Worm (Caenorhabditis elegans) whole organism, L1 larva: Measurements from ENCODE around the gene calf-1.
A peak's percentile ranks its signal among the peaks of the same experiment; 100 is the strongest.

Source experiments
- C16A3.4 ChIP-seq: fragments of 150-350 bp; optimal IDR thresholded peaks from 2 replicates; lab custom pipeline; 2014; ENCODE audit warnings: missing biosample characterization, missing genetic modification characterization
- aha-1 ChIP-seq: fragments of 150-350 bp; optimal IDR thresholded peaks from 2 replicates; lab custom pipeline; 2014; ENCODE audit warnings: missing biosample characterization, missing genetic modification characterization
- ama-1 ChIP-seq: fragments of 150-350 bp; optimal IDR thresholded peaks from 2 replicates; lab custom pipeline; 2014
- blmp-1 ChIP-seq: fragments of 150-350 bp; optimal IDR thresholded peaks from 2 replicates; lab custom pipeline; 2014; ENCODE audit warnings: missing biosample characterization, missing genetic modification characterization
- ceh-63 ChIP-seq: fragments of 200-800 bp; sonication (Bioruptor generic); optimal IDR thresholded peaks from 2 replicates; lab custom pipeline; 2018; ENCODE audit warnings: mild to moderate bottlenecking, missing genetic modification characterization, missing compliant biosample characterization
- ceh-82 ChIP-seq, 3 experiments: fragments of 150-350 bp in 1 of 3; sonication (generic microtip) in 2 of 3; optimal IDR thresholded peaks; 2 replicates each; lab custom pipeline; 2014 to 2017; ENCODE audit warnings: missing biosample characterization in 3 of 3, missing genetic modification characterization in 3 of 3
- dsc-1 ChIP-seq: sonication (generic microtip); optimal IDR thresholded peaks from 2 replicates; lab custom pipeline; 2016; ENCODE audit warnings: mild to moderate bottlenecking, missing genetic modification characterization, missing compliant biosample characterization
- efl-1 ChIP-seq, 4 experiments: fragments of 150-350 bp; optimal IDR thresholded peaks in 3 of 4; peaks in 1 of 4; 1 replicate in 1 of 4; 2 replicates in 3 of 4; lab custom pipeline; 2014; ENCODE audit warnings: missing biosample characterization in 2 of 4, missing genetic modification characterization in 2 of 4, missing genetic modification reagents in 2 of 4
- egl-13 ChIP-seq: sonication (generic microtip); optimal IDR thresholded peaks from 2 replicates; lab custom pipeline; 2016; ENCODE audit warnings: missing genotype, missing genetic modification reagents, missing genetic modification characterization, missing compliant biosample characterization
- elt-2 ChIP-seq: sonication (generic microtip); optimal IDR thresholded peaks from 2 replicates; lab custom pipeline; 2016; ENCODE audit warnings: missing genetic modification characterization, mild to moderate bottlenecking, inconsistent platforms, missing compliant biosample characterization, missing genetic modification reagents
- elt-3 ChIP-seq, 6 experiments: fragments of 150-350 bp in 1 of 6; sonication (generic microtip); optimal IDR thresholded peaks; 2 replicates each; lab custom pipeline; 2017 to 2018; ENCODE audit warnings: missing biosample characterization in 6 of 6, missing genetic modification characterization in 6 of 6, inconsistent platforms in 1 of 6
- fkh-8 ChIP-seq: sonication (generic microtip); optimal IDR thresholded peaks from 2 replicates; lab custom pipeline; 2016; ENCODE audit warnings: mild to moderate bottlenecking, missing genetic modification characterization, missing compliant biosample characterization
- fos-1 ChIP-seq: fragments of 150-350 bp; optimal IDR thresholded peaks from 2 replicates; lab custom pipeline; 2014; ENCODE audit warnings: missing biosample characterization, missing genetic modification characterization
- hlh-4 ChIP-seq: sonication (generic microtip); optimal IDR thresholded peaks from 2 replicates; lab custom pipeline; 2016; ENCODE audit warnings: mild to moderate bottlenecking, missing genetic modification characterization, missing compliant biosample characterization
- lin-39 ChIP-seq: fragments of 150-350 bp; optimal IDR thresholded peaks from 2 replicates; lab custom pipeline; 2014; ENCODE audit warnings: missing biosample characterization, missing genetic modification reagents, missing genetic modification characterization
- lir-3 ChIP-seq: sonication (generic microtip); optimal IDR thresholded peaks from 2 replicates; lab custom pipeline; 2016; ENCODE audit warnings: mild to moderate bottlenecking, missing genetic modification characterization, moderate library complexity, missing compliant biosample characterization; ENCODE audit not compliant: poor library complexity
- lsy-2 ChIP-seq, 2 experiments: fragments of 150-350 bp; optimal IDR thresholded peaks; 2 replicates each; lab custom pipeline; 2014; ENCODE audit warnings: missing biosample characterization in 2 of 2, missing genetic modification characterization in 2 of 2
- mab-9 ChIP-seq: fragments of 200-800 bp; sonication (Bioruptor generic); IDR thresholded peaks from 2 replicates; pipeline ENCODE4 v1.3.6; 2022; ENCODE audit warnings: missing genetic modification reagents, missing genetic modification characterization, missing compliant biosample characterization
- mdl-1 ChIP-seq, 2 experiments: fragments of 150-350 bp; optimal IDR thresholded peaks; 2 replicates each; lab custom pipeline; 2014 to 2017; ENCODE audit warnings: missing biosample characterization in 2 of 2, missing genetic modification characterization in 2 of 2, inconsistent platforms in 1 of 2
- mef-2 ChIP-seq: fragments of 150-350 bp; optimal IDR thresholded peaks from 2 replicates; lab custom pipeline; 2014; ENCODE audit warnings: missing biosample characterization, missing genetic modification characterization
- nhr-19 ChIP-seq: fragments of 200-800 bp; sonication (Bioruptor generic); conservative IDR thresholded peaks from 2 replicates; pipeline ENCODE4 v1.3.6; 2022; ENCODE audit warnings: missing genetic modification characterization, missing compliant biosample characterization
- nhr-71 ChIP-seq: sonication (generic microtip); optimal IDR thresholded peaks from 2 replicates; lab custom pipeline; 2016; ENCODE audit warnings: mild to moderate bottlenecking, missing genetic modification characterization, moderate library complexity, missing compliant biosample characterization
- nhr-76 ChIP-seq: sonication (generic microtip); optimal IDR thresholded peaks from 2 replicates; lab custom pipeline; 2017; ENCODE audit warnings: missing biosample characterization, missing genetic modification characterization
- nhr-77 ChIP-seq: fragments of 150-350 bp; optimal IDR thresholded peaks from 2 replicates; lab custom pipeline; 2014; ENCODE audit warnings: missing biosample characterization, missing genetic modification characterization
- nhr-84 ChIP-seq: sonication (generic microtip); optimal IDR thresholded peaks from 2 replicates; lab custom pipeline; 2017; ENCODE audit warnings: missing biosample characterization, missing genetic modification characterization
- nhr-85 ChIP-seq: sonication (generic microtip); peaks from one replicate; lab custom pipeline; 2016; ENCODE audit warnings: missing genetic modification characterization, inconsistent platforms, missing compliant biosample characterization
- pax-3 ChIP-seq: fragments of 200-800 bp; sonication (Bioruptor generic); optimal IDR thresholded peaks from 2 replicates; lab custom pipeline; 2018; ENCODE audit warnings: mild to moderate bottlenecking, missing genetic modification characterization, moderate library complexity, missing compliant biosample characterization
- skn-1 ChIP-seq: fragments of 150-350 bp; optimal IDR thresholded peaks from 2 replicates; lab custom pipeline; 2014; ENCODE audit warnings: missing biosample characterization, missing genetic modification characterization
- snu-23 ChIP-seq: sonication (generic microtip); optimal IDR thresholded peaks from 2 replicates; lab custom pipeline; 2016; ENCODE audit warnings: missing genetic modification characterization, missing compliant biosample characterization
- sox-4 ChIP-seq: sonication (generic microtip); optimal IDR thresholded peaks from 2 replicates; lab custom pipeline; 2016; ENCODE audit warnings: missing genetic modification characterization, missing compliant biosample characterization
- sptf-1 ChIP-seq: fragments of 150-350 bp; optimal IDR thresholded peaks from 2 replicates; lab custom pipeline; 2014; ENCODE audit warnings: missing biosample characterization, missing genetic modification characterization
- swsn-7 ChIP-seq: sonication (generic microtip); optimal IDR thresholded peaks from 2 replicates; lab custom pipeline; 2016; ENCODE audit warnings: missing genetic modification characterization, missing compliant biosample characterization
- unc-130 ChIP-seq: fragments of 150-350 bp; optimal IDR thresholded peaks from 2 replicates; lab custom pipeline; 2017; ENCODE audit warnings: missing biosample characterization, missing genetic modification characterization, inconsistent platforms
- unc-30 ChIP-seq: sonication (generic microtip); optimal IDR thresholded peaks from 2 replicates; lab custom pipeline; 2017; ENCODE audit warnings: missing biosample characterization, missing genetic modification characterization
- unc-86 ChIP-seq: sonication (generic microtip); optimal IDR thresholded peaks from 2 replicates; lab custom pipeline; 2016; ENCODE audit warnings: missing genetic modification characterization, missing compliant biosample characterization
- unc-98 ChIP-seq: fragments of 200-800 bp; sonication (Bioruptor generic); IDR thresholded peaks from 2 replicates; pipeline ENCODE4 v1.3.6; 2022; ENCODE audit warnings: missing genetic modification characterization, missing compliant biosample characterization
- zip-4 ChIP-seq: fragments of 200-800 bp; sonication (Bioruptor generic); optimal IDR thresholded peaks from 2 replicates; lab custom pipeline; 2018; ENCODE audit warnings: mild to moderate bottlenecking, missing genetic modification characterization, moderate library complexity, missing compliant biosample characterization

calf-1 gene

DNA sequence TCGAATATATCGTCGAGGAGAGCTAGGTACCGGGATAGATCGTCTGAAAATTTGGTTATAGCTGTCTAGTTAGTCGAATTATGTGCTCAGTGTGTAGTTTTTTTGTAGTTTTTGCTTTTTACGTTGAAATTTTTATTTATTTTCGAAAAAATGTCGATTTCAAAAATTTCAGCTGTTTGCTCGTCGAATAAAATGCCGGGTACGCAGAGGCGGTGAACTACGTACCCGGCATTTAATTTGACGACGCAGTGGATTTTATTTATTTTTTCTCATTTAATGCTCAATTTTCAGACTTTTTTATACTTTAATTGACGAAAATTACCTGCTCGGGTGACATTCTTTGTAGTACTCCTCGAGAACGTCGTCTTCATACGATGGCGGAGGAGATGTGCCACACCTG, 1.9 kb downstream of the calf-1 start (continued):
- TF ChIP-seq lir-3, result no peak
- no peak for TF ChIP-seq nhr-77 (tag; lab: Kevin White, UChicago)
- no peak for TF ChIP-seq hlh-4 (tag; lab: Kevin White, UChicago)
- TF ChIP-seq mab-9 (GFP tag; lab: Robert Waterston, UW), result no peak
- no peak for TF ChIP-seq ceh-63
- no peak for TF ChIP-seq unc-98 (GFP tag; lab: Robert Waterston, UW)
- TF ChIP-seq unc-86 (tag; lab: Kevin White, UChicago), result no peak
- no peak for TF ChIP-seq ama-1
- no peak for TF ChIP-seq unc-130
- TF ChIP-seq nhr-71 (tag; lab: Kevin White, UChicago), result no peak
- TF ChIP-seq dsc-1, result no peak
- no peak for TF ChIP-seq nhr-76 (tag; lab: Kevin White, UChicago)
- no peak for TF ChIP-seq fos-1 (tag; lab: Kevin White, UChicago)
- TF ChIP-seq swsn-7 (tag; lab: Kevin White, UChicago), result no peak
- TF ChIP-seq ceh-82 (tag; optimal IDR thresholded peaks at IDR 0.05; lab: Kevin White, UChicago), result peak; percentile 3 to 7 (median 5)
- TF ChIP-seq pax-3, result no peak
- TF ChIP-seq unc-30 (tag; lab: Kevin White, UChicago), result no peak
- TF ChIP-seq nhr-19 (GFP tag; lab: Robert Waterston, UW), result no peak
- TF ChIP-seq lin-39 (tag; lab: Kevin White, UChicago), result no peak
- peak; percentile 38 for TF ChIP-seq snu-23 (GFP tag; lab: Kevin White, UChicago)
- TF ChIP-seq sox-4, result no peak
- no peak for TF ChIP-seq blmp-1 (tag; lab: Kevin White, UChicago)
- TF ChIP-seq skn-1 (tag; lab: Kevin White, UChicago), result no peak

DNA sequence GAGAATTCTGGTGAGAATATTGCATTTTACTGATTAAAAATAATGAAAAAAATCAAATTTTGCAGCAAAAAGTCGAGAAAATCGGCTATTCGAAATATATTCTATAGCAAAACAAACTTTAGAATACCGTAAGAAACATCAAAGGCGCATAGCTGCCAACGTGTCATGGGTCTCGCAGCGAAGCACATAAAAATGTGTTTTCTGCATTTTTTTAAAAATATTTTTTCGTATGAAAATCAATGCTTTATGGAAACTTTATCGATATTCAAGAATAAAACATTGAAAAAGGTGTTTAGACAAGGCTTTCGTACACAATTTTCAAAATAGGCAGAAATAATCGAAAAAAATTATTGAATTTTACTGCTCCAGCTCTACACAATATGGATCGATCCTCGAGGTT, 2.4 kb downstream of the calf-1 start:
- TF ChIP-seq aha-1 (tag; lab: Kevin White, UChicago) (no peak), mdl-1 (tag; optimal IDR thresholded peaks at IDR 0.05; lab: Kevin White, UChicago) (no peak), efl-1 (optimal IDR thresholded peaks at IDR 0.05; lab: Kevin White, UChicago) (no peak), efl-1 (GFP tag; optimal IDR thresholded peaks at IDR 0.05 in 1 of 2; lab: Kevin White, UChicago) (peak in 1 of 2 experiments; percentile 69)

DNA sequence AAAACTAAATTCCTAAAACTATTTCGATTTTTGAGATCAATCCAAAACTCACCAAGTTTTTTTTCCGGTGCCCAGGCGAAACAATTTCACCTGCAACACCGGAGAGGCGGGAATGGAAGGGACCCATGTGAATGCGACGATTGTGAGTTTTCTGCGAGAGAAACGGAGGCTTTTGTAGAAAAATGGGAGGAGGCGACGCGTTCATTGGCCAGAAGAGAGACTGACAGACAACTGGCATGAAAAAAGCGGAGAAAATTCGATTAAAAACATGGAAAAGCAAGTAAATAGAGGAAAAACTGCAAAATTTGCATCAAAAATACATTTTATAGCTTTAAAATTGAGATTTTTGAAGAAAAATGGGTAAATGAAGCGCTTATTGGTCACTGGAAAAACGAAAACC, 3.1 kb downstream of the calf-1 start, which contains the start of gene B0250.7:
Gene B0250.7, minus strand, starts transcription at position 232 of the 400 bp plus-strand sequence.
- TF ChIP-seq fkh-8 (tag; lab: Kevin White, UChicago) (no peak), lsy-2 (tag; optimal IDR thresholded peaks at IDR 0.05; lab: Kevin White, UChicago) (peak in 1 of 2 experiments; percentile 21), efl-1 (optimal IDR thresholded peaks at IDR 0.05; lab: Kevin White, UChicago) (no peak), efl-1 (GFP tag; optimal IDR thresholded peaks at IDR 0.05 in 1 of 2; lab: Kevin White, UChicago) (peak in 1 of 2 experiments; percentile 47)

DNA sequence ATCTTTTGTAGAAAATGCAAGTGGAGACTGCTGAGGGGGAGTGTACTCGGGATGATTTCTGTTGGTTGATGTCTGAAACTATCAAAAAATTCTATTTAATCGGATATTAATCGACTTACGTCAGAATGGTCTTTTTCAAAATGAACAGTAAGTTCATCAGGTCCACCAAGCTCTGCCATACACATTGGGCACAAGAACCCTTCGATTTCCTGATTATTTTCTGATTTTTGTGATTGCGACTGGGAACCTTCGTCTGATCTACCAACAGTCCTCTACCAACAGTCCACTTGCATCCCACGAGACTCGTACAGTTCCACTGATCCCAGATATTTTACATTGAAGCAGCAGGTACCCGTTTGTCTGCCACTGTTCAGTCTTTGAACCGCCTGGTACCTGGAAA, 3.9 kb downstream of the calf-1 start:
- TF ChIP-seq efl-1 (optimal IDR thresholded peaks at IDR 0.05; lab: Kevin White, UChicago), result no peak
- no peak for TF ChIP-seq efl-1 (GFP tag; optimal IDR thresholded peaks at IDR 0.05 in 1 of 2; lab: Kevin White, UChicago)
- TF ChIP-seq nhr-85 (tag; lab: Kevin White, UChicago), result peak; percentile 6

DNA sequence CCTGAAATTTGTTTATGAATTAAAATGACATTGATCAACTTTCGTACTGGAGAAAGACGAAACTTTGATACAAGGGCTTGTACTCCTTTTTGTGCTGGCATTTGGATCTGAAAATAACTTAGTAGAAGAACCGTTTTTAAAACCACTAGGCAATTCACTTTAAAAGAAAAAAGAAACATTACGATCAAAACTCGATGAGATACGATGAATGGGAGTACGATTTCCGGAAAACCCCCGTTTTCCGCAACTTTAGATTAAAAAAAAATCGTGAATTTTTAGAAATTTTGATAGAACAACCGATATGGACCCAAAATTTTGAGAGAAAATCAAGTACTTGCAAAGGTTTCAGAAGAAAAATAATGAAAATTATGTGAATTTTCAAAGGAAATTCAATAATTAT, 8.5 kb downstream of the calf-1 start, which contains the start of gene B0250.8:
Gene B0250.8, minus strand, starts transcription at position 101 of the 400 bp plus-strand sequence.
- TF ChIP-seq lir-3, result no peak
- TF ChIP-seq unc-130, result no peak
- TF ChIP-seq mab-9 (GFP tag; lab: Robert Waterston, UW), result no peak
- no peak for TF ChIP-seq hlh-4 (tag; lab: Kevin White, UChicago)
- TF ChIP-seq sptf-1, result no peak
- no peak for TF ChIP-seq mef-2 (tag; lab: Kevin White, UChicago)
- no peak for TF ChIP-seq zip-4 (GFP tag; lab: Kevin White, UChicago)
- no peak for TF ChIP-seq nhr-84
- no peak for TF ChIP-seq C16A3.4 (tag; lab: Kevin White, UChicago)
- TF ChIP-seq egl-13, result no peak
- no peak for TF ChIP-seq unc-86 (tag; lab: Kevin White, UChicago)
- no peak for TF ChIP-seq nhr-19 (GFP tag; lab: Robert Waterston, UW)
- no peak for TF ChIP-seq unc-98 (GFP tag; lab: Robert Waterston, UW)
- no peak for TF ChIP-seq elt-2 (tag; lab: Kevin White, UChicago)
- TF ChIP-seq lsy-2 (tag; optimal IDR thresholded peaks at IDR 0.05; lab: Kevin White, UChicago), result no peak
- TF ChIP-seq ama-1, result no peak
- no peak for TF ChIP-seq lin-39 (tag; lab: Kevin White, UChicago)
- no peak for TF ChIP-seq snu-23 (GFP tag; lab: Kevin White, UChicago)
- TF ChIP-seq elt-3 (tag; optimal IDR thresholded peaks at IDR 0.05; lab: Kevin White, UChicago), result no peak
